Comparison of ENCODE assay signal across 2 worm cellular contexts in genomic region chrIII:3540424-3540823, ce11.
TF ChIP-seq lines count a peak whose summit lies in the region.

No protein-coding gene starts in this region.

TF ChIP-seq in whole organism, L1 larva, 84 proteins besides CTCF, POLR2A, EP300 and RAD21 (continued from another document):
- TF ChIP-seq nhr-71 (tag; optimal IDR thresholded peaks at IDR 0.05; lab: Kevin White, UChicago) = peak; percentile 86
- TF ChIP-seq efl-3 (GFP tag; optimal IDR thresholded peaks at IDR 0.05; lab: Kevin White, UChicago) = no peak
- TF ChIP-seq aly-2 (tag; optimal IDR thresholded peaks at IDR 0.05; lab: Kevin White, UChicago) = no peak
- TF ChIP-seq pag-3 (tag; optimal IDR thresholded peaks at IDR 0.05; lab: Kevin White, UChicago; ENCODE audit: borderline replicate concordance, insufficient read depth) = no peak
- TF ChIP-seq nhr-77 (tag; optimal IDR thresholded peaks at IDR 0.05; lab: Kevin White, UChicago) = peak; percentile 29
- TF ChIP-seq lin-13 (GFP tag; optimal IDR thresholded peaks at IDR 0.05; lab: Kevin White, UChicago) = peak; percentile 42
- no peak for TF ChIP-seq pqm-1 (tag; optimal IDR thresholded peaks at IDR 0.05; lab: Kevin White, UChicago)
- peak; percentile 70 for TF ChIP-seq unc-98 (GFP tag; IDR thresholded peaks at IDR 0.05; lab: Robert Waterston, UW)
- TF ChIP-seq lin-15B (tag; optimal IDR thresholded peaks at IDR 0.05; lab: Kevin White, UChicago) = peak; percentile 62
- peak; percentile 78 for TF ChIP-seq lir-3 (tag; optimal IDR thresholded peaks at IDR 0.05; lab: Kevin White, UChicago; ENCODE audit: poor library complexity)
- TF ChIP-seq mdl-1 (tag; optimal IDR thresholded peaks at IDR 0.05; lab: Kevin White, UChicago) = no peak
- peak; percentile 43 for TF ChIP-seq elt-2 (tag; optimal IDR thresholded peaks at IDR 0.05; lab: Kevin White, UChicago)
- no peak for TF ChIP-seq unc-130 (tag; optimal IDR thresholded peaks at IDR 0.05; lab: Kevin White, UChicago)
- TF ChIP-seq egl-27 (tag; optimal IDR thresholded peaks at IDR 0.05; lab: Kevin White, UChicago) = no peak
- peak; percentile 36 for TF ChIP-seq C04F5.9 (tag; optimal IDR thresholded peaks at IDR 0.05; lab: Kevin White, UChicago)
- TF ChIP-seq fkh-4 (tag; optimal IDR thresholded peaks at IDR 0.05; lab: Kevin White, UChicago; ENCODE audit: borderline replicate concordance) = peak; percentile 24
- TF ChIP-seq fos-1 (tag; optimal IDR thresholded peaks at IDR 0.05; lab: Kevin White, UChicago) = peak; percentile 59
- peak; percentile 72 to 88 for TF ChIP-seq lsy-2 (tag; optimal IDR thresholded peaks at IDR 0.05; lab: Kevin White, UChicago)
- peak; percentile 85 for TF ChIP-seq nhr-90 (tag; optimal IDR thresholded peaks at IDR 0.05; lab: Kevin White, UChicago; ENCODE audit: poor library complexity)
- TF ChIP-seq hlh-4 (tag; optimal IDR thresholded peaks at IDR 0.05; lab: Kevin White, UChicago) = no peak
- no peak for TF ChIP-seq nhr-11 (tag; optimal IDR thresholded peaks at IDR 0.05; lab: Kevin White, UChicago)
- no peak for TF ChIP-seq nhr-28 (tag; optimal IDR thresholded peaks at IDR 0.05; lab: Kevin White, UChicago)
- TF ChIP-seq lin-35 (GFP tag; optimal IDR thresholded peaks at IDR 0.05; lab: Kevin White, UChicago) = peak; percentile 59 to 85
- no peak for TF ChIP-seq ceh-63 (GFP tag; optimal IDR thresholded peaks at IDR 0.05; lab: Kevin White, UChicago)
- TF ChIP-seq Y116A8C.19 (tag; optimal IDR thresholded peaks at IDR 0.05; lab: Kevin White, UChicago; ENCODE audit: borderline replicate concordance) = no peak
- peak; percentile 58 for TF ChIP-seq skn-1 (tag; optimal IDR thresholded peaks at IDR 0.05; lab: Kevin White, UChicago)
- peak; percentile 34 for TF ChIP-seq ceh-8 (GFP tag; optimal IDR thresholded peaks at IDR 0.05; lab: Kevin White, UChicago)
- no peak for TF ChIP-seq zip-4 (GFP tag; optimal IDR thresholded peaks at IDR 0.05; lab: Kevin White, UChicago)
- TF ChIP-seq sup-37 (GFP tag; optimal IDR thresholded peaks at IDR 0.05; lab: Kevin White, UChicago) = no peak
- TF ChIP-seq mab-9 (GFP tag; IDR thresholded peaks at IDR 0.05; lab: Robert Waterston, UW) = no peak
- peak; percentile 48 for TF ChIP-seq irx-1 (tag; optimal IDR thresholded peaks at IDR 0.05; lab: Kevin White, UChicago)
- TF ChIP-seq lin-39 (tag; optimal IDR thresholded peaks at IDR 0.05; lab: Kevin White, UChicago) = no peak
- no peak for TF ChIP-seq grh-1 (GFP tag; IDR thresholded peaks at IDR 0.05; lab: Robert Waterston, UW)
- TF ChIP-seq ama-1 (optimal IDR thresholded peaks at IDR 0.05; lab: Kevin White, UChicago) = no peak
- peak; percentile 77 for TF ChIP-seq tbx-2 (tag; optimal IDR thresholded peaks at IDR 0.05; lab: Kevin White, UChicago)
- TF ChIP-seq aha-1 (tag; optimal IDR thresholded peaks at IDR 0.05; lab: Kevin White, UChicago) = no peak
- peak; percentile 60 for TF ChIP-seq ceh-88 (GFP tag; IDR thresholded peaks at IDR 0.05; lab: Robert Waterston, UW)
- TF ChIP-seq ztf-4 (tag; optimal IDR thresholded peaks at IDR 0.05; lab: Kevin White, UChicago) = no peak
- TF ChIP-seq sptf-1 (tag; optimal IDR thresholded peaks at IDR 0.05; lab: Kevin White, UChicago) = no peak
- TF ChIP-seq vab-15 (tag; optimal IDR thresholded peaks at IDR 0.05; lab: Kevin White, UChicago) = no peak
- peak; percentile 84 for TF ChIP-seq nhr-20 (tag; optimal IDR thresholded peaks at IDR 0.05; lab: Kevin White, UChicago)
- TF ChIP-seq ets-5 (GFP tag; IDR thresholded peaks at IDR 0.05; lab: Robert Waterston, UW) = no peak
- peak; percentile 81 for TF ChIP-seq xbp-1 (tag; optimal IDR thresholded peaks at IDR 0.05; lab: Kevin White, UChicago)
- peak; percentile 80 for TF ChIP-seq rnt-1 (tag; optimal IDR thresholded peaks at IDR 0.05; lab: Kevin White, UChicago)
- peak; percentile 2 for TF ChIP-seq snpc-4 (tag; optimal IDR thresholded peaks at IDR 0.05; lab: Kevin White, UChicago)
- peak in 1 of 3 experiments; percentile 29 for TF ChIP-seq ceh-82 (tag; optimal IDR thresholded peaks at IDR 0.05; lab: Kevin White, UChicago)
- TF ChIP-seq C34B4.2 (tag; optimal IDR thresholded peaks at IDR 0.05; lab: Kevin White, UChicago) = no peak
- TF ChIP-seq pax-3 (tag; optimal IDR thresholded peaks at IDR 0.05; lab: Kevin White, UChicago) = peak; percentile 85
- TF ChIP-seq unc-62 (GFP tag; optimal IDR thresholded peaks at IDR 0.05; lab: Kevin White, UChicago) = no peak
- peak in 1 of 2 experiments; percentile 73 for TF ChIP-seq ztf-11 (tag; optimal IDR thresholded peaks at IDR 0.05; lab: Kevin White, UChicago)
- TF ChIP-seq isw-1 (GFP tag; IDR thresholded peaks at IDR 0.05; lab: Robert Waterston, UW) = peak; percentile 63
- TF ChIP-seq sox-4 (tag; optimal IDR thresholded peaks at IDR 0.05; lab: Kevin White, UChicago) = peak; percentile 46
- TF ChIP-seq egl-13 (tag; optimal IDR thresholded peaks at IDR 0.05; lab: Kevin White, UChicago) = peak; percentile 35
- no peak for TF ChIP-seq hlh-17 (GFP tag; optimal IDR thresholded peaks at IDR 0.05; lab: Kevin White, UChicago; ENCODE audit: borderline replicate concordance)
- TF ChIP-seq nhr-85 (tag; lab: Kevin White, UChicago) = peak; percentile 87
- peak; percentile 71 for TF ChIP-seq swsn-7 (tag; optimal IDR thresholded peaks at IDR 0.05; lab: Kevin White, UChicago)
- TF ChIP-seq nhr-84 (tag; optimal IDR thresholded peaks at IDR 0.05; lab: Kevin White, UChicago) = no peak
- TF ChIP-seq ces-1 (GFP tag; optimal IDR thresholded peaks at IDR 0.05; lab: Kevin White, UChicago) = no peak
- peak; percentile 75 for TF ChIP-seq lin-14 (GFP tag; optimal IDR thresholded peaks at IDR 0.05; lab: Kevin White, UChicago)
- no peak for TF ChIP-seq unc-86 (tag; optimal IDR thresholded peaks at IDR 0.05; lab: Kevin White, UChicago)
- TF ChIP-seq nhr-19 (GFP tag; conservative IDR thresholded peaks at IDR 0.05; lab: Robert Waterston, UW) = peak; percentile 75
- TF ChIP-seq tlp-1 (tag; optimal IDR thresholded peaks at IDR 0.05; lab: Kevin White, UChicago) = no peak
- no peak for TF ChIP-seq F16B12.6 (tag; optimal IDR thresholded peaks at IDR 0.05; lab: Kevin White, UChicago)
- TF ChIP-seq blmp-1 (tag; optimal IDR thresholded peaks at IDR 0.05; lab: Kevin White, UChicago) = peak; percentile 33
- TF ChIP-seq snu-23 (GFP tag; optimal IDR thresholded peaks at IDR 0.05; lab: Kevin White, UChicago) = peak; percentile 89
- peak; percentile 80 for TF ChIP-seq C16A3.4 (tag; optimal IDR thresholded peaks at IDR 0.05; lab: Kevin White, UChicago)
- no peak for TF ChIP-seq elt-3 (tag; optimal IDR thresholded peaks at IDR 0.05; lab: Kevin White, UChicago)

TF ChIP-seq in whole organism, L3 larva, 47 proteins besides CTCF, POLR2A, EP300 and RAD21 (continued from another document):
- no peak for TF ChIP-seq unc-39 (tag; optimal IDR thresholded peaks at IDR 0.05; lab: Kevin White, UChicago)
- TF ChIP-seq ceh-28 (tag; optimal IDR thresholded peaks at IDR 0.05; lab: Kevin White, UChicago) = no peak
- peak; percentile 38 for TF ChIP-seq pqm-1 (tag; optimal IDR thresholded peaks at IDR 0.05; lab: Kevin White, UChicago)
- peak; percentile 18 for TF ChIP-seq jun-1 (tag; optimal IDR thresholded peaks at IDR 0.05; lab: Kevin White, UChicago)
- no peak for TF ChIP-seq nhr-67 (tag; optimal IDR thresholded peaks at IDR 0.05; lab: Kevin White, UChicago)
- TF ChIP-seq nhr-76 (tag; optimal IDR thresholded peaks at IDR 0.05; lab: Kevin White, UChicago) = no peak
- TF ChIP-seq aly-2 (tag; optimal IDR thresholded peaks at IDR 0.05; lab: Kevin White, UChicago) = no peak
- no peak for TF ChIP-seq unc-62 (GFP tag; optimal IDR thresholded peaks at IDR 0.05; lab: Kevin White, UChicago)
- TF ChIP-seq egl-5 (tag; optimal IDR thresholded peaks at IDR 0.05; lab: Kevin White, UChicago) = no peak
- no peak for TF ChIP-seq R02D3.7 (tag; optimal IDR thresholded peaks at IDR 0.05; lab: Kevin White, UChicago)
- peak; percentile 60 for TF ChIP-seq nfya-1 (tag; optimal IDR thresholded peaks at IDR 0.05; lab: Kevin White, UChicago; ENCODE audit: insufficient read depth)
- no peak for TF ChIP-seq fkh-10 (GFP tag; optimal IDR thresholded peaks at IDR 0.05; lab: Kevin White, UChicago)
- no peak for TF ChIP-seq mml-1 (tag; optimal IDR thresholded peaks at IDR 0.05; lab: Kevin White, UChicago)
- TF ChIP-seq nhr-11 (tag; optimal IDR thresholded peaks at IDR 0.05; lab: Kevin White, UChicago) = no peak
- no peak for TF ChIP-seq nhr-237 (tag; optimal IDR thresholded peaks at IDR 0.05; lab: Kevin White, UChicago)
- TF ChIP-seq ceh-16 (tag; optimal IDR thresholded peaks at IDR 0.05; lab: Kevin White, UChicago) = no peak
- TF ChIP-seq eor-1 (tag; optimal IDR thresholded peaks at IDR 0.05; lab: Kevin White, UChicago) = no peak
- TF ChIP-seq ceh-82 (tag; optimal IDR thresholded peaks at IDR 0.05; lab: Kevin White, UChicago) = no peak
- no peak for TF ChIP-seq lin-39 (tag; optimal IDR thresholded peaks at IDR 0.05; lab: Kevin White, UChicago)
- no peak for TF ChIP-seq sea-2 (GFP tag; optimal IDR thresholded peaks at IDR 0.05; lab: Kevin White, UChicago)
- no peak for TF ChIP-seq skn-1 (tag; optimal IDR thresholded peaks at IDR 0.05; lab: Kevin White, UChicago)
- TF ChIP-seq nhr-28 (tag; optimal IDR thresholded peaks at IDR 0.05; lab: Kevin White, UChicago) = no peak
- peak; percentile 82 for TF ChIP-seq lin-15B (tag; optimal IDR thresholded peaks at IDR 0.05; lab: Kevin White, UChicago)
- TF ChIP-seq ztf-11 (tag; optimal IDR thresholded peaks at IDR 0.05; lab: Kevin White, UChicago) = no peak
- TF ChIP-seq nhr-12 (tag; optimal IDR thresholded peaks at IDR 0.05; lab: Kevin White, UChicago) = no peak
- TF ChIP-seq zag-1 (tag; optimal IDR thresholded peaks at IDR 0.05; lab: Kevin White, UChicago) = no peak
- peak; percentile 41 for TF ChIP-seq elt-2 (tag; optimal IDR thresholded peaks at IDR 0.05; lab: Kevin White, UChicago)
